Worm (Caenorhabditis elegans) whole organism, L3 larva: Measurements from ENCODE around the gene sipa-1.
A peak's percentile ranks its signal among the peaks of the same experiment; 100 is the strongest.

Experiments
- ZK546.5 ChIP-seq: sonication (generic microtip); optimal IDR thresholded peaks from 2 replicates; lab custom pipeline; 2017; ENCODE audit warnings: missing biosample characterization, missing genetic modification characterization
- aly-2 ChIP-seq: fragments of 150-350 bp; optimal IDR thresholded peaks from 2 replicates; lab custom pipeline; 2014; ENCODE audit warnings: missing biosample characterization, missing genetic modification characterization
- ama-1 ChIP-seq: fragments of 150-350 bp; optimal IDR thresholded peaks from 2 replicates; lab custom pipeline; 2018
- ceh-16 ChIP-seq: sonication (generic microtip); optimal IDR thresholded peaks from 2 replicates; lab custom pipeline; 2017; ENCODE audit warnings: missing biosample characterization, missing genetic modification characterization
- ceh-28 ChIP-seq: fragments of 150-350 bp; optimal IDR thresholded peaks from 2 replicates; lab custom pipeline; 2014; ENCODE audit warnings: missing biosample characterization, missing genetic modification reagents, missing genetic modification characterization
- ceh-82 ChIP-seq: fragments of 150-350 bp; optimal IDR thresholded peaks from 2 replicates; lab custom pipeline; 2014; ENCODE audit warnings: missing biosample characterization, missing genetic modification characterization
- egl-27 ChIP-seq: sonication (generic microtip); optimal IDR thresholded peaks from 4 replicates; lab custom pipeline; 2017; ENCODE audit warnings: missing biosample characterization, missing genetic modification reagents, missing genetic modification characterization
- elt-2 ChIP-seq: sonication (generic microtip); optimal IDR thresholded peaks from 2 replicates; lab custom pipeline; 2016; ENCODE audit warnings: missing genetic modification reagents, mild to moderate bottlenecking, missing genetic modification characterization, missing compliant biosample characterization
- elt-3 ChIP-seq, 3 experiments: fragments of 150-350 bp in 1 of 3; sonication (generic microtip) in 2 of 3; optimal IDR thresholded peaks; 2 replicates in 2 of 3; 4 replicates in 1 of 3; lab custom pipeline; 2014 to 2017; ENCODE audit warnings: missing biosample characterization in 3 of 3, missing genetic modification characterization in 3 of 3
- eor-1 ChIP-seq, 2 experiments: fragments of 150-350 bp; optimal IDR thresholded peaks; 2 replicates each; lab custom pipeline; 2014 to 2018; ENCODE audit warnings: missing biosample characterization in 2 of 2, missing genetic modification characterization in 2 of 2
- fkh-10 ChIP-seq: sonication (generic microtip); optimal IDR thresholded peaks from 2 replicates; lab custom pipeline; 2017; ENCODE audit warnings: missing biosample characterization, missing genetic modification reagents, missing genetic modification characterization
- fkh-2 ChIP-seq: fragments of 150-350 bp; optimal IDR thresholded peaks from 2 replicates; lab custom pipeline; 2014; ENCODE audit warnings: missing biosample characterization, missing genetic modification reagents, missing genetic modification characterization
- fos-1 ChIP-seq: fragments of 150-350 bp; optimal IDR thresholded peaks from 2 replicates; lab custom pipeline; 2014; ENCODE audit warnings: missing biosample characterization, missing genetic modification characterization
- hmg-11 ChIP-seq: sonication (generic microtip); optimal IDR thresholded peaks from 2 replicates; lab custom pipeline; 2016; ENCODE audit warnings: missing genetic modification characterization, missing compliant biosample characterization
- jun-1 ChIP-seq: fragments of 150-350 bp; optimal IDR thresholded peaks from 2 replicates; lab custom pipeline; 2014; ENCODE audit warnings: missing biosample characterization, missing genetic modification reagents, missing genetic modification characterization
- lin-39 ChIP-seq: fragments of 150-350 bp; optimal IDR thresholded peaks from 2 replicates; lab custom pipeline; 2018; ENCODE audit warnings: missing biosample characterization, missing genetic modification reagents, missing genetic modification characterization
- lsy-12 ChIP-seq: sonication (generic microtip); optimal IDR thresholded peaks from 2 replicates; lab custom pipeline; 2016; ENCODE audit warnings: mild to moderate bottlenecking, missing genetic modification characterization, missing compliant biosample characterization
- mdl-1 ChIP-seq: fragments of 150-350 bp; optimal IDR thresholded peaks from 2 replicates; lab custom pipeline; 2014; ENCODE audit warnings: missing biosample characterization, missing genetic modification characterization
- mml-1 ChIP-seq: fragments of 150-350 bp; sonication (generic microtip); optimal IDR thresholded peaks from 3 replicates; lab custom pipeline; 2014; ENCODE audit warnings: missing biosample characterization, missing genetic modification characterization
- nfya-1 ChIP-seq: sonication (generic microtip); optimal IDR thresholded peaks from 2 replicates; lab custom pipeline; 2017; ENCODE audit warnings: missing genetic modification characterization, mild to moderate bottlenecking, missing compliant biosample characterization, antibody characterized with exemption, moderate library complexity; ENCODE audit not compliant: insufficient read depth
- nhr-11 ChIP-seq: fragments of 150-350 bp; optimal IDR thresholded peaks from 2 replicates; lab custom pipeline; 2014; ENCODE audit warnings: missing biosample characterization, missing genetic modification characterization
- nhr-25 ChIP-seq: sonication (generic microtip); optimal IDR thresholded peaks from 2 replicates; lab custom pipeline; 2017; ENCODE audit warnings: missing biosample characterization, missing genetic modification characterization
- nhr-28 ChIP-seq: fragments of 150-350 bp; optimal IDR thresholded peaks from 2 replicates; lab custom pipeline; 2014; ENCODE audit warnings: missing biosample characterization, missing genetic modification characterization
- nhr-67 ChIP-seq: fragments of 150-350 bp; optimal IDR thresholded peaks from 2 replicates; lab custom pipeline; 2014; ENCODE audit warnings: missing biosample characterization, missing genetic modification characterization
- nhr-76 ChIP-seq: fragments of 150-350 bp; sonication (generic microtip); optimal IDR thresholded peaks from 5 replicates; lab custom pipeline; 2014; ENCODE audit warnings: missing biosample characterization, missing genetic modification characterization
- pha-4 ChIP-seq: fragments of 150-350 bp; optimal IDR thresholded peaks from 2 replicates; lab custom pipeline; 2014; ENCODE audit warnings: missing biosample characterization, missing genetic modification reagents, missing genetic modification characterization
- pqm-1 ChIP-seq: fragments of 150-350 bp; optimal IDR thresholded peaks from 2 replicates; lab custom pipeline; 2017; ENCODE audit warnings: missing biosample characterization, missing genetic modification characterization, inconsistent platforms
- snpc-4 ChIP-seq: fragments of 150-350 bp; optimal IDR thresholded peaks from 2 replicates; lab custom pipeline; 2014; ENCODE audit warnings: missing biosample characterization, missing genetic modification characterization
- tbx-2 ChIP-seq: sonication (generic microtip); optimal IDR thresholded peaks from 2 replicates; lab custom pipeline; 2016; ENCODE audit warnings: mild to moderate bottlenecking, missing genetic modification characterization, missing compliant biosample characterization
- unc-39 ChIP-seq: sonication (generic microtip); optimal IDR thresholded peaks from 4 replicates; lab custom pipeline; 2017; ENCODE audit warnings: missing biosample characterization, missing genetic modification characterization
- unc-62 ChIP-seq: fragments of 150-350 bp; sonication (generic microtip); optimal IDR thresholded peaks from 4 replicates; lab custom pipeline; 2014; ENCODE audit warnings: missing biosample characterization, missing genetic modification reagents, missing genetic modification characterization
- ztf-4 ChIP-seq: fragments of 150-350 bp; optimal IDR thresholded peaks from 2 replicates; lab custom pipeline; 2014; ENCODE audit warnings: missing biosample characterization, missing genetic modification characterization

sipa-1 gene

DNA sequence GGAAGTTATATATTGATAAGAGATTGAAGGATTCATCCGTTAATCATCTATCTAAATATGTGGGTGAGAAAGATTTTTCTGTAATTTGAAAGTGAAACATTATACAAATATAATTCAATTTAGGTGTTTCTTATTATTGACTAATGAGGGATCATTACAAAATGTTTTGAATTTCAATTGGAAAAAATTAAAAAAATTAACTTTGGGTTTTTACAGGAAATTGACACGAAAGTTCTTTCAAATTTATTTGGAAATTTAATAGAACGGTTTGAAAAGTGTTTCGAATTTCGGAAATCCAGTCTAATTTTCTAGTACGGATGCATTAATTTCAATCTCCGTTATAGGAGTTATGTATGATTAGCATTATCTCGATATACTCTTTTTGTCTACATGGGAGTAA, 16.0 kb upstream of the sipa-1 start:
- no peak for TF ChIP-seq lsy-12 (tag; lab: Kevin White, UChicago)
- TF ChIP-seq ceh-16 (tag; lab: Kevin White, UChicago): no peak
- no peak for TF ChIP-seq unc-62 (GFP tag; lab: Kevin White, UChicago)
- no peak for TF ChIP-seq hmg-11
- TF ChIP-seq eor-1 (tag; optimal IDR thresholded peaks at IDR 0.05; lab: Kevin White, UChicago): no peak
- TF ChIP-seq lin-39 (tag; lab: Kevin White, UChicago): no peak
- TF ChIP-seq, all 47 proteins: peak for 0

DNA sequence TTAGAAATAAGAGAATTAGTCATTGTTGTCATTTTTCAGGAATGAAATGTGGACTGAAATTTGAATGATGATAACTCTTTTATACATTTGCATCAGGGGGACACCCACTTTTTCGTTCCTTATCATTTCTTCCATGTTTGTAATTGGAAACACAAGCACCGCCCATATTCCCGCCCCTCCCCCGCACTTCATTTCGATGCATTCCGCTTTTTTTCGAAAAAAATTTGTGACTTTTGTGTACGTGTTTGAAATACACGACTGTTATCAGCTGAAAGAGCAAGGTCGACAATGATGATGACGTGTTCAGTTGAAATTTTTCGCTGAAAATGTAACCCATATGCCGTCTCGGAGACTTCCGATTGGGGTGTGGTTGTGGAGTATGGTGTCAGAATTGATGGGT, 13.6 kb upstream of the sipa-1 start, which contains the start of gene zip-10:
Gene zip-10, minus strand, starts transcription at position 43 of the 400 bp plus-strand sequence.
- TF ChIP-seq elt-2: peak; percentile 96
- no peak for TF ChIP-seq mdl-1
- no peak for TF ChIP-seq ZK546.5 (tag; lab: Kevin White, UChicago)
- no peak for TF ChIP-seq ceh-82 (tag; lab: Kevin White, UChicago)
- TF ChIP-seq fkh-2 (tag; lab: Kevin White, UChicago): no peak
- TF ChIP-seq jun-1 (tag; lab: Kevin White, UChicago): peak; percentile 1
- TF ChIP-seq elt-3 (tag; optimal IDR thresholded peaks at IDR 0.05; lab: Kevin White, UChicago): no peak
- TF ChIP-seq lin-39 (tag; lab: Kevin White, UChicago): no peak
- TF ChIP-seq nfya-1 (tag; lab: Kevin White, UChicago): peak; percentile 44
- peak; percentile 86 for TF ChIP-seq pqm-1

DNA sequence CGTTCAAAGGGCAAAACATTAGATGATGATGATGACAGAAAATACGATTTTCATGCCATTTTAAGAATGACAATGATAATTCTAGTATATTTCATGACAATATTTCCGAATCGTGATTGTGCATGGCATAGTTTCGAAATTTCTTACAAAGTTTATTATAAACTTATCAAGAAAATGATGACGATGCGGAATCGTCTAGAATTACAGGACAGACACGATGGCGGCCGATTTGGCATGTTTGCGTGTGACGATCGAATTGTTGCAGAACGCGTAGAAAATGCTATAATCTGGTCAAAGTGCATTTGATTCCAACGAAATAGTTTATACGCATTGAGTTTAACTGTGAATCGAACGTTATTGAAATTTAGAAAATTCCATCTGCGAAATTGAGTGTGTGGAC, 12.2 kb upstream of the sipa-1 start:
- TF ChIP-seq unc-39 (tag; lab: Kevin White, UChicago) (no peak), mml-1 (tag; lab: Kevin White, UChicago) (no peak), elt-2 (peak; percentile 73), ceh-82 (tag; lab: Kevin White, UChicago) (no peak)
- TF ChIP-seq, all 47 proteins: peak for 1

DNA sequence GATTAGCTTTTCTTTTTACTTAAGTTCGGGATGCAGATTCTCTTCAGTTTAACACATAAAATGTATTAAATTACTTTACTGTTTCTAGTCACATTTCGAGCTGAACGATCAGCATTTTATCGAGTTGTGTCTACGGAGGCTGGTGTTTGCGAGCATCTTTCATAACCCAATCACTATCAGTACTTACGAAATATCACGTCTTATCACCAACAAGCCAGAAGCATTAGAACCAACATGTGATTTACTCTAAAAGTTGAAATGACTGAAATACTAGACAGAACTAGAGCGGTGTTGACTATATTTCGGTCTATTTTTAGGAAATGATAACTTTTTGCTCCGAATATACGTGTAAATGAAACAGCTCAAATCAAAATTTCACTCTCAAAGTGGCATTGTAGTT, 11.3 kb upstream of the sipa-1 start:
- no peak for TF ChIP-seq nhr-25
- no peak for TF ChIP-seq ceh-28
- TF ChIP-seq tbx-2 (tag; lab: Kevin White, UChicago): no peak
- TF ChIP-seq aly-2: no peak
- TF ChIP-seq ceh-16 (tag; lab: Kevin White, UChicago): no peak
- TF ChIP-seq elt-3 (tag; optimal IDR thresholded peaks at IDR 0.05; lab: Kevin White, UChicago): no peak
- peak; percentile 43 for TF ChIP-seq pha-4
- no peak for TF ChIP-seq ama-1 (lab: Kevin White, UChicago)
- TF ChIP-seq lin-39 (tag; lab: Kevin White, UChicago): no peak
- no peak for TF ChIP-seq fos-1
- TF ChIP-seq fkh-10 (GFP tag; lab: Kevin White, UChicago): no peak
- peak; percentile 91 for TF ChIP-seq elt-2
- TF ChIP-seq nhr-76 (tag; lab: Kevin White, UChicago): no peak
- TF ChIP-seq fkh-2 (tag; lab: Kevin White, UChicago): no peak
- peak; percentile 85 for TF ChIP-seq pqm-1
- TF ChIP-seq mdl-1: no peak
- TF ChIP-seq egl-27 (tag; lab: Kevin White, UChicago): no peak
- TF ChIP-seq jun-1 (tag; lab: Kevin White, UChicago): peak; percentile 47
- no peak for TF ChIP-seq nhr-11 (tag; lab: Kevin White, UChicago)

DNA sequence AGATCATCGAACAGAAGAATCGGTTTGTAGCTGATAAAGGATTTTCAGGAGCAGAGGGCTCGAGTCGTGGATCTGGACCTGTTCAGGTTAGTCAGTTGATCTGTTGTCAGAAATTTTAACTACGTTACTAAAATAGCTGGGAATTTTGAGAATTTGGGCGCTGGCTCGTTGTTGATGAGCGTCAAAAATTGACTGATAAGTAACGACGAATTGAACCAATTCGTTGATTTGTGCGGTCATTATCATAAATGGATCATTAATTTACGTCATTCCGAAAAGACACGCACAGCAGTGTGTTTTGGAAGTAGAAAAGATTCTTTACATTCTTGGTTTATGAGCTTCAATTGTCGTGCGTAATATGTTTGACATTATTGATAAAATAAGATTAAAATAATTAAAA, 10.7 kb upstream of the sipa-1 start:
- TF ChIP-seq nhr-28 (tag; lab: Kevin White, UChicago) (no peak), lsy-12 (tag; lab: Kevin White, UChicago) (no peak), fkh-10 (GFP tag; lab: Kevin White, UChicago) (no peak), fkh-2 (tag; lab: Kevin White, UChicago) (no peak), ztf-4 (tag; lab: Kevin White, UChicago) (no peak), pqm-1 (peak; percentile 45), elt-2 (peak; percentile 58), snpc-4 (tag; lab: Kevin White, UChicago) (no peak)

DNA sequence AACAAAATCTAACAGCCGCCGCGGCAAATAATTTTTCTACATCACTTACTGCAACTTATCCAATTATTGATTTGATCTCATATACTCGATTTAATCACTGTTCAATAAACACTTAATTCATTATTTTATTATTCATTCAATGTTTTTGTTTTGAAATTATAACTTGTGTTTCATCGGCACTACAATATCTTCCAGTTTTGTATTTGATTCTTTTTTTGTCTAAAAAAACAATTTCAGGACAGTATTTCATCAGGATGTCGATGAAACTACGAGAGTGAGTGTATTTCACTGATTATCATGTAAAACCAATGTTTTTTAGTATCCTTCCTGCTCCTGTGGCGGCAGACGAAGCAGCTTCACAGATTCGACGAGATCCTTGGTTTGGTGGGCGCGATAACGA, 8.2 kb upstream of the sipa-1 start, which contains the start of gene skp-1:
Gene skp-1, plus strand, starts transcription at position 238 of the 400 bp plus-strand sequence.
- TF ChIP-seq ztf-4 (tag; lab: Kevin White, UChicago) (no peak), ceh-28 (no peak), fkh-2 (tag; lab: Kevin White, UChicago) (no peak), nhr-67 (tag; lab: Kevin White, UChicago) (no peak), nhr-76 (tag; lab: Kevin White, UChicago) (no peak)
